Worm (Caenorhabditis elegans): ENCODE data around the gene hsp-25.
A peak's percentile ranks its signal among the peaks of the same experiment; 100 is the strongest.

hsp-25 gene

ce11 chrX:5984581-5985039 lies 54.8 kb downstream of the hsp-25 start, which contains the start of gene klp-13 (continued):
- TF ChIP-seq pag-3 (tag; optimal IDR thresholded peaks at IDR 0.05; ENCODE audit: borderline replicate concordance, insufficient read depth) (no peak), zip-4 (GFP tag; optimal IDR thresholded peaks at IDR 0.05) (no peak), aha-1 (tag; optimal IDR thresholded peaks at IDR 0.05) (peak; percentile 19), elt-2 (tag; optimal IDR thresholded peaks at IDR 0.05) (peak; percentile 61), tbx-2 (tag; optimal IDR thresholded peaks at IDR 0.05) (peak; percentile 89), lsy-2 (tag; optimal IDR thresholded peaks at IDR 0.05) (peak; percentile 77 to 94), rnt-1 (tag; optimal IDR thresholded peaks at IDR 0.05) (peak; percentile 85), lin-15B (tag; optimal IDR thresholded peaks at IDR 0.05) (peak; percentile 80), ceh-90 (tag; optimal IDR thresholded peaks at IDR 0.05) (no peak), C34B4.2 (tag; optimal IDR thresholded peaks at IDR 0.05) (no peak), unc-130 (tag; optimal IDR thresholded peaks at IDR 0.05) (peak; percentile 64), ceh-88 (GFP tag; IDR thresholded peaks at IDR 0.05) (no peak), fkh-4 (tag; optimal IDR thresholded peaks at IDR 0.05; ENCODE audit: borderline replicate concordance) (no peak), efl-3 (GFP tag; optimal IDR thresholded peaks at IDR 0.05) (no peak), nhr-237 (tag; optimal IDR thresholded peaks at IDR 0.05) (peak; percentile 35), F16B12.6 (tag; optimal IDR thresholded peaks at IDR 0.05) (peak; percentile 29), nhr-11 (tag; optimal IDR thresholded peaks at IDR 0.05) (peak; percentile 53), egl-27 (tag; optimal IDR thresholded peaks at IDR 0.05) (peak in 1 of 2 experiments; percentile 54), nhr-28 (tag; optimal IDR thresholded peaks at IDR 0.05) (no peak), jun-1 (tag; optimal IDR thresholded peaks at IDR 0.05) (peak; percentile 74), ztf-4 (tag; optimal IDR thresholded peaks at IDR 0.05) (peak; percentile 43), hlh-4 (tag; optimal IDR thresholded peaks at IDR 0.05) (no peak), swsn-7 (tag; optimal IDR thresholded peaks at IDR 0.05) (peak; percentile 88), hlh-17 (GFP tag; optimal IDR thresholded peaks at IDR 0.05; ENCODE audit: borderline replicate concordance) (no peak), isw-1 (GFP tag; IDR thresholded peaks at IDR 0.05) (peak; percentile 55; the same call in 1 of the 2 replicates), blmp-1 (tag; optimal IDR thresholded peaks at IDR 0.05) (peak; percentile 81), pax-3 (tag; optimal IDR thresholded peaks at IDR 0.05) (peak; percentile 85), xbp-1 (tag; optimal IDR thresholded peaks at IDR 0.05) (peak; percentile 92), nhr-90 (tag; optimal IDR thresholded peaks at IDR 0.05; ENCODE audit: poor library complexity) (peak; percentile 63), zag-1 (tag; optimal IDR thresholded peaks at IDR 0.05) (no peak), irx-1 (tag; optimal IDR thresholded peaks at IDR 0.05) (peak; percentile 74), elt-3 (tag; optimal IDR thresholded peaks at IDR 0.05) (peak in 3 of 6 experiments; percentile 14 to 89 (median 20)), fkh-8 (tag; optimal IDR thresholded peaks at IDR 0.05) (peak; percentile 98), aly-2 (tag; optimal IDR thresholded peaks at IDR 0.05) (peak; percentile 38), unc-62 (GFP tag; optimal IDR thresholded peaks at IDR 0.05) (no peak), fos-1 (tag; optimal IDR thresholded peaks at IDR 0.05) (peak; percentile 85), lin-14 (GFP tag; optimal IDR thresholded peaks at IDR 0.05) (peak; percentile 95), sup-37 (GFP tag; optimal IDR thresholded peaks at IDR 0.05) (peak; percentile 41), snu-23 (GFP tag; optimal IDR thresholded peaks at IDR 0.05) (peak; percentile 93), lin-35 (GFP tag; optimal IDR thresholded peaks at IDR 0.05) (peak; percentile 92 to 97), nhr-47 (tag; optimal IDR thresholded peaks at IDR 0.05) (peak; percentile 91), lin-13 (GFP tag; optimal IDR thresholded peaks at IDR 0.05) (peak; percentile 85), nhr-19 (GFP tag; conservative IDR thresholded peaks at IDR 0.05) (peak; percentile 80), unc-98 (GFP tag; IDR thresholded peaks at IDR 0.05) (no peak), ceh-63 (GFP tag; optimal IDR thresholded peaks at IDR 0.05) (no peak), alr-1 (tag; optimal IDR thresholded peaks at IDR 0.05; ENCODE audit: borderline replicate concordance) (no peak), ets-5 (GFP tag; IDR thresholded peaks at IDR 0.05) (no peak), ces-1 (GFP tag; optimal IDR thresholded peaks at IDR 0.05) (no peak), C16A3.4 (tag; optimal IDR thresholded peaks at IDR 0.05) (peak; percentile 91), ceh-82 (tag; optimal IDR thresholded peaks at IDR 0.05) (peak; percentile 72 to 90 (median 78)), ztf-11 (tag; optimal IDR thresholded peaks at IDR 0.05) (peak in 1 of 2 experiments; percentile 61), ceh-8 (GFP tag; optimal IDR thresholded peaks at IDR 0.05) (peak; percentile 69)

Data from whole organism, L1 larva.